Worm (Caenorhabditis elegans): Measurements from ENCODE around the gene bath-29.

DNA sequence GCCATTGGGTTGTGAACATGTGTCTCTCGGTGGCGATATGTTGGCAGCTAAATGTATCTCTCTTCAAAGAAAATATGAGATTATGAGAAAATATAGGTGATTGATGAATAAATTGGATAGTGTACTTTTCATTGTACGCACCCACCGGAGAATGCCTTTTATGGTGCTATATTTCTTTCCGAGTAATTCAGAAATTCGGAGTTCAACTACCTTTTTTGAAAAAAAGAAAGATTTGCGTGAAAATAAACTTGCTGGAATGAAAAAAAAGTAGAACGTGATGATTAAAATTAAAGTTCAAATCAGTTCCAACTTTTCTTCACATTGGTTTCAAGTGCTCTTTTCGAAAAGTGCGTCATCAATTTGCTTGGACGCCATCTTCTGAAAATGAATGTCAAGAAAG lies 55.2 kb downstream of the bath-29 start, which contains the start of gene nep-8:
- TF ChIP-seq cog-1 (tag; optimal IDR thresholded peaks at IDR 0.05) (no peak), ref-1 (GFP tag; conservative IDR thresholded peaks at IDR 0.05) (no peak), flt-1 (GFP tag; IDR thresholded peaks at IDR 0.05) (no peak), klf-2 (GFP tag; conservative IDR thresholded peaks at IDR 0.05) (no peak), med-1 (GFP tag; optimal IDR thresholded peaks at IDR 0.05; ENCODE audit: insufficient read depth) (no peak), ztf-29 (GFP tag; IDR thresholded peaks at IDR 0.05) (no peak), tab-1 (GFP tag; IDR thresholded peaks at IDR 0.05) (no peak)
